Fruit fly (Drosophila melanogaster) whole organism, embryonic: ENCODE results near the gene CG18428.

Experiments
- CG1647 ChIP-seq: fragments of 200-800 bp; sonication (Bioruptor generic); optimal IDR thresholded peaks from 3 replicates; lab custom pipeline; 2016; ENCODE audit warnings: missing biosample characterization, missing genetic modification characterization
- CG18599 ChIP-seq: fragments of 200-800 bp; sonication (Bioruptor generic); optimal IDR thresholded peaks from 3 replicates; lab custom pipeline; 2017; ENCODE audit warnings: missing biosample characterization, missing genetic modification characterization, mild to moderate bottlenecking, moderate library complexity, missing genetic modification reagents
- CG2120 ChIP-seq: fragments of 200-800 bp; sonication (Bioruptor generic); optimal IDR thresholded peaks from 3 replicates; lab custom pipeline; 2016; ENCODE audit warnings: missing biosample characterization, missing genetic modification characterization
- CG2199 ChIP-seq: fragments of 200-800 bp; sonication (Bioruptor generic); IDR thresholded peaks from 3 replicates; pipeline ENCODE4 v1.3.6; 2022; ENCODE audit warnings: missing biosample characterization, missing genetic modification characterization
- CG2889 ChIP-seq: fragments of 200-800 bp; sonication (Bioruptor generic); IDR thresholded peaks from 3 replicates; pipeline ENCODE4 v1.3.6; 2022; ENCODE audit warnings: missing biosample characterization, missing genetic modification characterization
- CG31388 ChIP-seq: fragments of 200-800 bp; sonication (Bioruptor generic); optimal IDR thresholded peaks from 2 replicates; lab custom pipeline; 2016; ENCODE audit warnings: missing biosample characterization, missing genetic modification characterization
- CG33557 ChIP-seq: fragments of 200-800 bp; sonication (Bioruptor generic); optimal IDR thresholded peaks from 2 replicates; lab custom pipeline; 2019; ENCODE audit warnings: missing biosample characterization, mild to moderate bottlenecking, missing genetic modification characterization, moderate library complexity
- CG3726 ChIP-seq: fragments of 200-800 bp; sonication (Bioruptor generic); IDR thresholded peaks from 3 replicates; pipeline ENCODE4, ENCODE4 v1.3.6; 2022; ENCODE audit warnings: missing biosample characterization, missing genetic modification characterization
- CG4404 ChIP-seq: fragments of 200-800 bp; sonication (Bioruptor generic); IDR thresholded peaks from 2 replicates; pipeline ENCODE4 v1.3.6; 2022; ENCODE audit warnings: missing biosample characterization, missing genetic modification characterization
- CG4854 ChIP-seq: fragments of 200-800 bp; sonication (Bioruptor generic); optimal IDR thresholded peaks from 2 replicates; lab custom pipeline; 2016; ENCODE audit warnings: missing biosample characterization, missing genetic modification characterization, inconsistent platforms
- CG6765 ChIP-seq: fragments of 200-800 bp; sonication (Bioruptor generic); optimal IDR thresholded peaks from 3 replicates; lab custom pipeline; 2017; ENCODE audit warnings: missing biosample characterization, mild to moderate bottlenecking, missing genetic modification characterization
- CG7963 ChIP-seq: fragments of 200-800 bp; sonication (Bioruptor generic); IDR thresholded peaks from 3 replicates; pipeline ENCODE4 v1.3.6; 2022; ENCODE audit warnings: missing biosample characterization, missing genetic modification characterization; ENCODE audit not compliant: partially characterized antibody
- CG8388 ChIP-seq: fragments of 200-800 bp; sonication (Bioruptor generic); optimal IDR thresholded peaks from 2 replicates; lab custom pipeline; 2019; ENCODE audit warnings: missing biosample characterization, mild to moderate bottlenecking, missing genetic modification characterization, moderate library complexity
- CG8765 ChIP-seq: fragments of 200-800 bp; sonication (Bioruptor generic); IDR thresholded peaks from 2 replicates; pipeline ENCODE4 v1.3.6; 2022; ENCODE audit warnings: missing biosample characterization, missing genetic modification characterization
- Fer1 ChIP-seq: fragments of 200-800 bp; sonication (Bioruptor generic); optimal IDR thresholded peaks from 2 replicates; lab custom pipeline; 2017; ENCODE audit warnings: missing biosample characterization, mild to moderate bottlenecking, missing genetic modification characterization
- GATAe ChIP-seq: fragments of 200-800 bp; sonication (Bioruptor generic); conservative IDR thresholded peaks from 2 replicates; pipeline ENCODE4 v1.3.6; 2022; ENCODE audit warnings: missing biosample characterization, missing genetic modification characterization
- HHEX ChIP-seq: fragments of 200-800 bp; sonication (Bioruptor generic); optimal IDR thresholded peaks from 3 replicates; lab custom pipeline; 2017; ENCODE audit warnings: missing biosample characterization, mild to moderate bottlenecking, missing genetic modification characterization, missing genetic modification reagents
- Hmx ChIP-seq: fragments of 200-800 bp; sonication (Bioruptor generic); optimal IDR thresholded peaks from 2 replicates; lab custom pipeline; 2016; ENCODE audit warnings: missing biosample characterization, missing genetic modification characterization
- Meics ChIP-seq: fragments of 200-800 bp; sonication (Bioruptor generic); optimal IDR thresholded peaks from 2 replicates; lab custom pipeline; 2017; ENCODE audit warnings: missing biosample characterization, mild to moderate bottlenecking, missing genetic modification characterization
- NC2α ChIP-seq: fragments of 200-800 bp; sonication (Bioruptor generic); optimal IDR thresholded peaks from 2 replicates; lab custom pipeline; 2016; ENCODE audit warnings: missing biosample characterization, missing genetic modification characterization
- NK7.1 ChIP-seq: fragments of 200-800 bp; sonication (Bioruptor generic); optimal IDR thresholded peaks from 3 replicates; lab custom pipeline; 2016; ENCODE audit warnings: missing biosample characterization, missing genetic modification characterization
- Opbp ChIP-seq: fragments of 200-800 bp; sonication (Bioruptor generic); IDR thresholded peaks from 3 replicates; pipeline ENCODE4 v1.3.6; 2022; ENCODE audit warnings: missing biosample characterization, missing genetic modification characterization; ENCODE audit not compliant: partially characterized antibody
- Optix ChIP-seq: fragments of 200-800 bp; sonication (Bioruptor generic); IDR thresholded peaks from 3 replicates; pipeline ENCODE4 v1.3.6; 2022; ENCODE audit warnings: missing biosample characterization, missing genetic modification characterization
- Ravus ChIP-seq: fragments of 200-800 bp; sonication (Bioruptor generic); IDR thresholded peaks from 2 replicates; pipeline ENCODE4 v1.3.6; 2022; ENCODE audit warnings: missing biosample characterization, missing genetic modification characterization
- Trl ChIP-seq, 3 experiments: fragments of >200 bp in 2 of 3; fragments of 200-800 bp in 1 of 3; sonication (Bioruptor generic) in 1 of 3; optimal IDR thresholded peaks; 2 replicates in 1 of 3; 3 replicates in 2 of 3; lab custom pipeline; 2016 to 2017; ENCODE audit warnings: missing biosample characterization in 1 of 3, missing genetic modification characterization in 1 of 3
- abd-A ChIP-seq: fragments of 200-800 bp; sonication (Bioruptor generic); optimal IDR thresholded peaks from 3 replicates; lab custom pipeline; 2019; ENCODE audit warnings: missing biosample characterization, mild to moderate bottlenecking, missing genetic modification characterization, moderate library complexity
- bigmax ChIP-seq: fragments of 200-800 bp; sonication (Bioruptor generic); optimal IDR thresholded peaks from 2 replicates; lab custom pipeline; 2018; ENCODE audit warnings: missing biosample characterization, mild to moderate bottlenecking, missing genetic modification characterization
- br ChIP-seq: fragments of >200 bp; optimal IDR thresholded peaks from 2 replicates; lab custom pipeline; 2017
- chif ChIP-seq, 2 experiments: fragments of 200-800 bp; sonication (Bioruptor generic); optimal IDR thresholded peaks; 3 replicates each; lab custom pipeline; 2016; ENCODE audit warnings: missing biosample characterization in 2 of 2, missing genetic modification characterization in 2 of 2
- chn ChIP-seq: fragments of 200-800 bp; sonication (Bioruptor generic); optimal IDR thresholded peaks from 2 replicates; lab custom pipeline; 2016; ENCODE audit warnings: missing biosample characterization, missing genetic modification characterization
- ci ChIP-seq: fragments of 200-800 bp; sonication (Bioruptor generic); IDR thresholded peaks from 3 replicates; pipeline ENCODE4 v1.3.6; 2022; ENCODE audit warnings: missing biosample characterization, missing genetic modification characterization
- corto ChIP-seq: fragments of 200-800 bp; sonication (Bioruptor generic); optimal IDR thresholded peaks from 2 replicates; lab custom pipeline; 2016; ENCODE audit warnings: missing biosample characterization, mild to moderate bottlenecking, missing genetic modification characterization, moderate library complexity
- cwo ChIP-seq: fragments of 200-800 bp; sonication (Bioruptor generic); optimal IDR thresholded peaks from 3 replicates; lab custom pipeline; 2017; ENCODE audit warnings: missing biosample characterization, missing genetic modification characterization, mild to moderate bottlenecking, moderate library complexity, missing genetic modification reagents
- emc ChIP-seq: fragments of 200-800 bp; sonication (Bioruptor generic); optimal IDR thresholded peaks from 2 replicates; lab custom pipeline; 2016; ENCODE audit warnings: missing biosample characterization, missing genetic modification characterization
- ems ChIP-seq: fragments of 200-800 bp; sonication (Bioruptor generic); optimal IDR thresholded peaks from 3 replicates; lab custom pipeline; 2016; ENCODE audit warnings: missing biosample characterization, missing genetic modification characterization
- eve ChIP-seq, 2 experiments: fragments of >200 bp; optimal IDR thresholded peaks; 2 replicates each; lab custom pipeline; 2017; ENCODE audit warnings: missing biosample characterization in 2 of 2, missing genetic modification characterization in 2 of 2
- gro ChIP-seq: fragments of 200-800 bp; sonication (Bioruptor generic); optimal IDR thresholded peaks from 2 replicates; lab custom pipeline; 2016; ENCODE audit warnings: missing biosample characterization, missing genetic modification characterization
- gsb-n ChIP-seq: fragments of 200-800 bp; sonication (Bioruptor generic); optimal IDR thresholded peaks from 3 replicates; lab custom pipeline; 2018; ENCODE audit warnings: missing biosample characterization, mild to moderate bottlenecking, missing genetic modification characterization
- jing ChIP-seq: fragments of 200-800 bp; sonication (Bioruptor generic); optimal IDR thresholded peaks from 2 replicates; lab custom pipeline; 2018; ENCODE audit warnings: missing biosample characterization, mild to moderate bottlenecking, missing genetic modification characterization
- nau ChIP-seq: fragments of 200-800 bp; sonication (Bioruptor generic); optimal IDR thresholded peaks from 3 replicates; lab custom pipeline; 2017; ENCODE audit warnings: missing biosample characterization, mild to moderate bottlenecking, missing genetic modification characterization, missing genetic modification reagents
- nmo ChIP-seq: fragments of 200-800 bp; sonication (Bioruptor generic); optimal IDR thresholded peaks from 2 replicates; lab custom pipeline; 2018; ENCODE audit warnings: missing biosample characterization, mild to moderate bottlenecking, missing genetic modification characterization, moderate library complexity
- oc ChIP-seq: fragments of 200-800 bp; sonication (Bioruptor generic); optimal IDR thresholded peaks from 2 replicates; lab custom pipeline; 2018; ENCODE audit warnings: missing biosample characterization, mild to moderate bottlenecking, missing genetic modification characterization, moderate library complexity
- pzg ChIP-seq: fragments of 200-800 bp; sonication (Bioruptor generic); optimal IDR thresholded peaks from 3 replicates; lab custom pipeline; 2018; ENCODE audit warnings: missing biosample characterization, mild to moderate bottlenecking, missing genetic modification characterization, moderate library complexity
- rib ChIP-seq: fragments of 200-800 bp; sonication (Bioruptor generic); IDR thresholded peaks from 2 replicates; pipeline ENCODE4 v1.3.6; 2022; ENCODE audit warnings: missing biosample characterization, missing genetic modification characterization
- row ChIP-seq: fragments of 200-800 bp; sonication (Bioruptor generic); IDR thresholded peaks from 3 replicates; pipeline ENCODE4 v1.3.6; 2022; ENCODE audit warnings: missing biosample characterization, missing genetic modification characterization
- sob ChIP-seq: fragments of 200-800 bp; sonication (Bioruptor generic); IDR thresholded peaks from 2 replicates; pipeline ENCODE4 v1.3.6; 2022; ENCODE audit warnings: missing biosample characterization, missing genetic modification characterization
- sug ChIP-seq: fragments of 200-800 bp; optimal IDR thresholded peaks from 2 replicates; lab custom pipeline; 2019; ENCODE audit warnings: missing biosample characterization, mild to moderate bottlenecking, missing genetic modification characterization, moderate library complexity
- tna ChIP-seq: fragments of 200-800 bp; sonication (Bioruptor generic); IDR thresholded peaks from 2 replicates; pipeline ENCODE4 v1.3.6; 2022; ENCODE audit warnings: missing biosample characterization, missing genetic modification characterization; ENCODE audit not compliant: partially characterized antibody
- unpg ChIP-seq: fragments of 200-800 bp; sonication (Bioruptor generic); optimal IDR thresholded peaks from 3 replicates; lab custom pipeline; 2018; ENCODE audit warnings: missing biosample characterization, mild to moderate bottlenecking, missing genetic modification characterization, moderate library complexity
- vvl ChIP-seq: fragments of 200-800 bp; sonication (Bioruptor generic); IDR thresholded peaks from 2 replicates; pipeline ENCODE4 v1.3.6; 2022; ENCODE audit warnings: missing biosample characterization, missing genetic modification characterization

CG18428 gene

DNA sequence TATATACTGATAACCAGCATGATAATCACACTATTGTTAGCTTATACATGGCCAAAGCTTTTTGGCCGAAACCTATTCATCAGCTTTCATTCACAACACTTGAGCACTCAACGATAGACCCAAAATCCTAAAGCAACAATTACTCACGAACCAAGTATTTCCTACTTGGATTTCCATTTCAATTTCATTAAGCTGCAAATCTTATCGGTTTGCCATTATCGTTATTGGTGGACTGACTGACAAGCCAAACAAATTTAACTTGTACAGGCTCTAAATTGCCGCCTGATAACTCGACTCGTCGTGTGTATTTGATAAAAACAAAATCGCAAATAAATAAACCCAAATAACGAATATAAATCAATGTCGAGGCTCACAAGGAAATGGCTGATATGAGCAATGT lies 24.2 kb upstream of the CG18428 start (continued):
- TF ChIP-seq Trl (optimal IDR thresholded peaks at IDR 0.05; lab: Kevin White, UChicago) (no peak), Trl (GFP tag; optimal IDR thresholded peaks at IDR 0.05; lab: Kevin White, UChicago) (no peak), NC2α (no peak), rib (GFP tag; lab: Robert Waterston, UW) (no peak), CG8388 (GFP tag; lab: Kevin White, UChicago) (no peak), ems (GFP tag; lab: Kevin White, UChicago) (no peak), cwo (GFP tag; lab: Kevin White, UChicago) (peak; percentile 17), CG31388 (no peak), GATAe (GFP tag; lab: Robert Waterston, UW) (peak; percentile 19; the same call in 1 of the 2 replicates), Optix (GFP tag; lab: Robert Waterston, UW) (no peak), br (lab: Kevin White, UChicago) (no peak), HHEX (GFP tag; lab: Kevin White, UChicago) (no peak), nau (GFP tag; lab: Kevin White, UChicago) (no peak), chif (GFP tag; optimal IDR thresholded peaks at IDR 0.05; lab: Kevin White, UChicago) (no peak), vvl (GFP tag; lab: Robert Waterston, UW) (no peak), CG18599 (peak; percentile 16), CG3726 (GFP tag; lab: Robert Waterston, UW) (no peak)
- TF ChIP-seq, all 482 proteins: peak for 13

DNA sequence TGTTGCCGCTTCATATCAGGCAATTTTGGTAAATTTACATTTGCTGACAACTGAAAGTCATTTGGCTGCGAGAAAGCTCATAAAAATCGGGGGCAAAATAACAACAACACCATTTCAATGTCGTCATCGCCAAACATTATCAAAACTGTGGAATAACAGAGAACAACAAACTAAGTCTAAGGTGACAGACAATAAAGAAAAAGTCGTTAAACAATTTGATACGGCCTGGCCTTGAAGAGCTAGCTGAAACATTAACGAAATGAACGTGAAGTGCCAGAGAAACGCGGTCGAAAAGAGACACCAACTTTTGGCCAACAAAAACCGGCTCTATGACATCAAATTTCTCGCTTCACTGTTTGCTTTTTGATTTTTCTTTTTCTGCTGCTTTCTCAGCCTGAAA lies 19.0 kb upstream of the CG18428 start:
- no peak for TF ChIP-seq CG6765
- peak; percentile 10 for TF ChIP-seq sug (tag; lab: Kevin White, UChicago)
- TF ChIP-seq CG2889 = no peak
- TF ChIP-seq CG8765 (GFP tag; lab: Robert Waterston, UW) = no peak
- peak; percentile 22 for TF ChIP-seq oc (tag; lab: Kevin White, UChicago)
- TF ChIP-seq CG2120 (GFP tag; lab: Kevin White, UChicago) = no peak
- TF ChIP-seq Meics (GFP tag; lab: Kevin White, UChicago) = no peak
- no peak for TF ChIP-seq CG2199 (GFP tag; lab: Robert Waterston, UW)
- no peak for TF ChIP-seq Opbp (GFP tag; lab: Robert Waterston, UW)
- TF ChIP-seq corto (GFP tag; lab: Kevin White, UChicago) = no peak
- no peak for TF ChIP-seq CG7963
- TF ChIP-seq tna (GFP tag; lab: Robert Waterston, UW) = no peak
- TF ChIP-seq abd-A (tag; lab: Kevin White, UChicago) = peak; percentile 46
- TF ChIP-seq gsb-n (tag; lab: Kevin White, UChicago) = peak; percentile 55
- TF ChIP-seq eve (GFP tag; optimal IDR thresholded peaks at IDR 0.05; lab: Kevin White, UChicago) = peak in 1 of 2 experiments; percentile 12
- no peak for TF ChIP-seq NK7.1 (GFP tag; lab: Kevin White, UChicago)
- TF ChIP-seq Hmx (GFP tag; lab: Kevin White, UChicago) = no peak

dm6 chr3R:24091653-24092052 lies 17.5 kb upstream of the CG18428 start:
- TF ChIP-seq bigmax (GFP tag; lab: Kevin White, UChicago) (no peak), emc (no peak), sob (GFP tag; lab: Robert Waterston, UW) (no peak), pzg (GFP tag; lab: Kevin White, UChicago) (no peak), unpg (GFP tag; lab: Kevin White, UChicago) (no peak), chn (GFP tag; lab: Kevin White, UChicago) (no peak), Ravus (no peak), CG33557 (GFP tag; lab: Kevin White, UChicago) (no peak), Fer1 (GFP tag; lab: Kevin White, UChicago) (peak; percentile 25), CG1647 (no peak), CG4854 (GFP tag; lab: Kevin White, UChicago) (no peak), row (GFP tag; lab: Robert Waterston, UW) (peak; percentile 59; the same call in 2 of the 3 replicates), CG4404 (GFP tag; lab: Robert Waterston, UW) (no peak), jing (no peak), gro (no peak), ci (GFP tag; lab: Robert Waterston, UW) (no peak), nmo (GFP tag; lab: Kevin White, UChicago) (no peak)
